Worm (Caenorhabditis elegans) whole organism, early embryonic: ENCODE measurements around the gene B0495.5.

ENCODE experiments used
- ama-1 ChIP-seq: fragments of 150-350 bp; optimal IDR thresholded peaks from 2 replicates; lab custom pipeline; 2014
- ets-7 ChIP-seq: sonication (generic microtip); optimal IDR thresholded peaks from 2 replicates; lab custom pipeline; 2016; ENCODE audit warnings: missing genotype, missing genetic modification characterization, missing compliant biosample characterization
- hmg-4 ChIP-seq: fragments of 200-800 bp; sonication (Bioruptor generic); optimal IDR thresholded peaks from 2 replicates; lab custom pipeline; 2018; ENCODE audit warnings: mild to moderate bottlenecking, missing genetic modification characterization, missing compliant biosample characterization

DNA sequence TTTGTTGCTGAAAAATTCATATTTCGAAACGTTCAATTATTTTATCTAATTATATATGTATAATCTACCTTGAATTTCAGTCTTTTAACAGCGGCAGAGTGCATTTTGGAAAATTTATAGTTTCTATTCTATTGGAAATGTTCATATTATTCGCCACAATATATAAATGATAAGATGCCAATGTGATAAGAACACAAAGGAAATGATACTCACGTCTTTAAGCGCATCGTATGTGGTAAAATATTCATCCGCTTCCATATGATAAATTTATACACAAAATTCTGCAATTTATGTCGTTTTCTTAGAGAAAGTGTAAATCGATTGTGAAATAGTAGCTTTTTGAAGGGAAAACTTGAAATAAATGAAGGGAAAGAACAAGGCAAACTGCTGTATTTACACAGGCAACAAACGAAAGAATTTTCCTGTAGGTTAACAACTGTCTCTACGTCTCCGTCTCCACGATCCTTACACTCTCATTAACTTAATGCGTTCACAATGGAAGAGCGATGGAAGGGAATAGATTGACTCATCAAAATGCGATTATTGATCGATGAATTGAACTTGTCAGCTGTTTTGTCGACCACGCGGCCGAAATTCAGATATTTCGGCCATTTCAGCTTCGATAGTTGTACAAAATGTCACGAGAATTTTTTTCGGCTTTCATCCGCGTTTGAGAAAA lies 36.2 kb downstream of the B0495.5 start, which contains the start of gene alfa-1:
- TF ChIP-seq hmg-4 (GFP tag; lab: Kevin White, UChicago) (no peak), ets-7 (tag; lab: Kevin White, UChicago) (no peak), ama-1 (lab: Kevin White, UChicago) (no peak)
